Worm (Caenorhabditis elegans) whole organism, L2 larva: ENCODE results near the gene alh-6.

Experiments used
- C34F6.9 ChIP-seq: fragments of 150-350 bp; optimal IDR thresholded peaks from 2 replicates; lab custom pipeline; 2014; ENCODE audit warnings: missing biosample characterization, missing genetic modification characterization
- Y55F3AM.14 ChIP-seq: fragments of 200-800 bp; sonication (Bioruptor generic); optimal IDR thresholded peaks from 2 replicates; lab custom pipeline; 2018; ENCODE audit warnings: mild to moderate bottlenecking, missing genetic modification characterization, missing compliant biosample characterization
- ZK546.5 ChIP-seq: sonication (generic microtip); optimal IDR thresholded peaks from 2 replicates; lab custom pipeline; 2017; ENCODE audit warnings: missing biosample characterization, missing genetic modification characterization
- alr-1 ChIP-seq: fragments of 150-350 bp; optimal IDR thresholded peaks from 2 replicates; lab custom pipeline; 2014; ENCODE audit warnings: missing biosample characterization, missing genetic modification characterization
- aly-2 ChIP-seq: fragments of 150-350 bp; optimal IDR thresholded peaks from 2 replicates; lab custom pipeline; 2014; ENCODE audit warnings: missing biosample characterization, missing genetic modification characterization
- ama-1 ChIP-seq: fragments of 150-350 bp; optimal IDR thresholded peaks from 2 replicates; lab custom pipeline; 2018; ENCODE audit warnings: inconsistent platforms
- crh-2 ChIP-seq: sonication (generic microtip); optimal IDR thresholded peaks from 2 replicates; lab custom pipeline; 2017; ENCODE audit warnings: missing biosample characterization, missing genetic modification characterization
- egl-27 ChIP-seq: sonication (generic microtip); optimal IDR thresholded peaks from 3 replicates; lab custom pipeline; 2017; ENCODE audit warnings: missing biosample characterization, missing genetic modification reagents, missing genetic modification characterization
- fos-1 ChIP-seq: fragments of 150-350 bp; optimal IDR thresholded peaks from 2 replicates; lab custom pipeline; 2014; ENCODE audit warnings: missing biosample characterization, missing genetic modification characterization
- lin-11 ChIP-seq: fragments of 150-350 bp; sonication (generic microtip); optimal IDR thresholded peaks from 2 replicates; lab custom pipeline; 2014; ENCODE audit warnings: missing biosample characterization, missing genetic modification characterization, inconsistent platforms, mixed read lengths
- lin-13 ChIP-seq: fragments of 150-350 bp; optimal IDR thresholded peaks from 2 replicates; lab custom pipeline; 2014; ENCODE audit warnings: missing biosample characterization, missing genetic modification reagents, missing genetic modification characterization
- lin-39 ChIP-seq: fragments of 150-350 bp; optimal IDR thresholded peaks from 2 replicates; lab custom pipeline; 2014; ENCODE audit warnings: missing biosample characterization, missing genetic modification reagents, missing genetic modification characterization
- lsy-2 ChIP-seq, 2 experiments: fragments of 150-350 bp in 1 of 2; sonication (generic microtip) in 1 of 2; optimal IDR thresholded peaks; 2 replicates each; lab custom pipeline; 2014 to 2017; ENCODE audit warnings: missing biosample characterization in 2 of 2, missing genetic modification characterization in 2 of 2
- mab-5 ChIP-seq: fragments of 150-350 bp; optimal IDR thresholded peaks from 2 replicates; lab custom pipeline; 2014; ENCODE audit warnings: missing biosample characterization, missing genetic modification characterization
- mbf-1 ChIP-seq: sonication (generic microtip); optimal IDR thresholded peaks from 2 replicates; lab custom pipeline; 2017; ENCODE audit warnings: missing biosample characterization, missing genetic modification characterization
- mdl-1 ChIP-seq, 2 experiments: fragments of 150-350 bp in 1 of 2; sonication (generic microtip) in 1 of 2; optimal IDR thresholded peaks; 2 replicates each; lab custom pipeline; 2017; ENCODE audit warnings: missing biosample characterization in 2 of 2, missing genetic modification characterization in 2 of 2
- nhr-10 ChIP-seq: sonication (generic microtip); optimal IDR thresholded peaks from 2 replicates; lab custom pipeline; 2017; ENCODE audit warnings: missing biosample characterization, missing genetic modification characterization
- nhr-11 ChIP-seq: fragments of 150-350 bp; optimal IDR thresholded peaks from 2 replicates; lab custom pipeline; 2014; ENCODE audit warnings: missing biosample characterization, missing genetic modification characterization
- nhr-12 ChIP-seq: fragments of 150-350 bp; optimal IDR thresholded peaks from 2 replicates; lab custom pipeline; 2014; ENCODE audit warnings: missing biosample characterization, missing genetic modification characterization
- nhr-21 ChIP-seq: fragments of 150-350 bp; optimal IDR thresholded peaks from 2 replicates; lab custom pipeline; 2014; ENCODE audit warnings: missing biosample characterization, missing genetic modification characterization
- nhr-23 ChIP-seq: fragments of 150-350 bp; optimal IDR thresholded peaks from 2 replicates; lab custom pipeline; 2014; ENCODE audit warnings: missing biosample characterization, missing genetic modification reagents, missing genetic modification characterization
- nhr-237 ChIP-seq: fragments of 150-350 bp; optimal IDR thresholded peaks from 2 replicates; lab custom pipeline; 2014; ENCODE audit warnings: missing biosample characterization, missing genetic modification characterization
- nhr-25 ChIP-seq: fragments of 150-350 bp; sonication (generic microtip); optimal IDR thresholded peaks from 3 replicates; lab custom pipeline; 2014; ENCODE audit warnings: missing biosample characterization, missing genetic modification characterization
- peb-1 ChIP-seq: fragments of 150-350 bp; optimal IDR thresholded peaks from 2 replicates; lab custom pipeline; 2014; ENCODE audit warnings: missing biosample characterization, missing genetic modification characterization
- sem-4 ChIP-seq: fragments of 150-350 bp; optimal IDR thresholded peaks from 2 replicates; lab custom pipeline; 2014; ENCODE audit warnings: missing biosample characterization, missing genetic modification reagents, missing genetic modification characterization
- skn-1 ChIP-seq: sonication (generic microtip); optimal IDR thresholded peaks from 2 replicates; lab custom pipeline; 2017; ENCODE audit warnings: missing biosample characterization, missing genetic modification characterization
- sma-3 ChIP-seq: sonication (generic microtip); optimal IDR thresholded peaks from 2 replicates; lab custom pipeline; 2016; ENCODE audit warnings: missing genetic modification reagents, missing genetic modification characterization, missing compliant biosample characterization
- sma-9 ChIP-seq, 2 experiments: fragments of 150-350 bp in 1 of 2; sonication (generic microtip) in 1 of 2; optimal IDR thresholded peaks; 2 replicates each; lab custom pipeline; 2014 to 2016; ENCODE audit warnings: missing genetic modification characterization in 2 of 2, mild to moderate bottlenecking in 1 of 2, missing biosample characterization in 1 of 2, missing compliant biosample characterization in 1 of 2, missing genetic modification reagents in 1 of 2, moderate library complexity in 1 of 2
- snpc-4 ChIP-seq: fragments of 150-350 bp; optimal IDR thresholded peaks from 2 replicates; lab custom pipeline; 2014; ENCODE audit warnings: missing biosample characterization, missing genetic modification characterization
- unc-39 ChIP-seq: fragments of 150-350 bp; optimal IDR thresholded peaks from 2 replicates; lab custom pipeline; 2014; ENCODE audit warnings: missing biosample characterization, missing genetic modification characterization
- unc-55 ChIP-seq: fragments of 150-350 bp; sonication (generic microtip); optimal IDR thresholded peaks from 3 replicates; lab custom pipeline; 2014; ENCODE audit warnings: missing biosample characterization, missing genetic modification reagents, missing genetic modification characterization
- zag-1 ChIP-seq: fragments of 150-350 bp; optimal IDR thresholded peaks from 2 replicates; lab custom pipeline; 2014; ENCODE audit warnings: missing biosample characterization, missing genetic modification characterization
- ztf-1 ChIP-seq: fragments of 200-800 bp; sonication (Bioruptor generic); conservative IDR thresholded peaks from 2 replicates; pipeline ENCODE4 v1.3.6; 2022; ENCODE audit warnings: missing genetic modification characterization, missing compliant biosample characterization
- ztf-11 ChIP-seq: sonication (generic microtip); optimal IDR thresholded peaks from 2 replicates; lab custom pipeline; 2017; ENCODE audit warnings: missing biosample characterization, missing genetic modification characterization
- ztf-4 ChIP-seq: fragments of 150-350 bp; optimal IDR thresholded peaks from 2 replicates; lab custom pipeline; 2014; ENCODE audit warnings: missing biosample characterization, missing genetic modification characterization

The alh-6 gene

ce11 chrII:1324017-1324416 lies 14.1 kb upstream of the alh-6 start:
- TF ChIP-seq crh-2 (tag; lab: Kevin White, UChicago) (peak; percentile 43), unc-39 (no peak), nhr-25 (no peak), sem-4 (tag; lab: Kevin White, UChicago) (peak; percentile 27), ztf-1 (GFP tag; lab: Robert Waterston, UW) (no peak), nhr-12 (tag; lab: Kevin White, UChicago) (no peak)

ce11 chrII:1323190-1323651 lies 13.3 kb upstream of the alh-6 start:
- TF ChIP-seq ztf-11 (tag; lab: Kevin White, UChicago) (no peak), peb-1 (tag; lab: Kevin White, UChicago) (no peak), ztf-4 (tag; lab: Kevin White, UChicago) (no peak), snpc-4 (tag; lab: Kevin White, UChicago) (no peak), egl-27 (tag; lab: Kevin White, UChicago) (no peak), aly-2 (tag; lab: Kevin White, UChicago) (no peak), sma-9 (GFP tag; optimal IDR thresholded peaks at IDR 0.05; lab: Kevin White, UChicago) (peak; percentile 29), sma-9 (tag; optimal IDR thresholded peaks at IDR 0.05; lab: Kevin White, UChicago) (no peak), nhr-10 (tag; lab: Kevin White, UChicago) (no peak), nhr-12 (tag; lab: Kevin White, UChicago) (no peak), crh-2 (tag; lab: Kevin White, UChicago) (peak; percentile 37), lsy-2 (tag; optimal IDR thresholded peaks at IDR 0.05; lab: Kevin White, UChicago) (peak; percentile 21 to 58), lin-11 (tag; lab: Kevin White, UChicago) (no peak), ZK546.5 (no peak), mab-5 (tag; lab: Kevin White, UChicago) (peak; percentile 13), sem-4 (tag; lab: Kevin White, UChicago) (no peak), nhr-11 (tag; lab: Kevin White, UChicago) (no peak), alr-1 (tag; lab: Kevin White, UChicago) (no peak), zag-1 (tag; lab: Kevin White, UChicago) (peak; percentile 11), mbf-1 (tag; lab: Kevin White, UChicago) (no peak), nhr-21 (tag; lab: Kevin White, UChicago) (no peak), lin-13 (GFP tag; lab: Kevin White, UChicago) (peak; percentile 58), fos-1 (no peak), mdl-1 (tag; optimal IDR thresholded peaks at IDR 0.05; lab: Kevin White, UChicago) (no peak), C34F6.9 (tag; lab: Kevin White, UChicago) (peak; percentile 72), unc-55 (peak; percentile 93), nhr-25 (no peak)

ce11 chrII:1322283-1323173 lies 12.6 kb upstream of the alh-6 start:
- no peak for TF ChIP-seq sma-3 (GFP tag; lab: Kevin White, UChicago)
- TF ChIP-seq nhr-237 (tag; lab: Kevin White, UChicago), result no peak
- TF ChIP-seq mab-5 (tag; lab: Kevin White, UChicago), result no peak
- TF ChIP-seq unc-55, result no peak
- no peak for TF ChIP-seq nhr-21 (tag; lab: Kevin White, UChicago)
- TF ChIP-seq egl-27 (tag; lab: Kevin White, UChicago), result no peak
- no peak for TF ChIP-seq nhr-25

- no peak for TF ChIP-seq nhr-12 (tag; lab: Kevin White, UChicago)
- no peak for TF ChIP-seq Y55F3AM.14
- no peak for TF ChIP-seq mbf-1 (tag; lab: Kevin White, UChicago)
- no peak for TF ChIP-seq lin-11 (tag; lab: Kevin White, UChicago)
- TF ChIP-seq lin-39 (tag; lab: Kevin White, UChicago), result no peak
- TF ChIP-seq ama-1 (lab: Kevin White, UChicago), result no peak
- TF ChIP-seq skn-1 (tag; lab: Kevin White, UChicago), result no peak
- TF ChIP-seq crh-2 (tag; lab: Kevin White, UChicago), result no peak
- TF ChIP-seq unc-55, result no peak
- no peak for TF ChIP-seq lsy-2 (tag; optimal IDR thresholded peaks at IDR 0.05; lab: Kevin White, UChicago)
- TF ChIP-seq nhr-23, result no peak
- TF ChIP-seq sma-9 (GFP tag; optimal IDR thresholded peaks at IDR 0.05; lab: Kevin White, UChicago), result no peak
- TF ChIP-seq sma-9 (tag; optimal IDR thresholded peaks at IDR 0.05; lab: Kevin White, UChicago), result no peak
Observed at ce11 chrII:1320987-1321807, 11.3 kb upstream of the alh-6 start, which contains the start of gene vig-1. vig-1 (plus strand) TSS chrII:1321037.
